Fruit fly (Drosophila melanogaster): ENCODE data around the gene Taf10.
A peak's percentile ranks its signal among the peaks of the same experiment; 100 is the strongest.

Gene Taf10

DNA sequence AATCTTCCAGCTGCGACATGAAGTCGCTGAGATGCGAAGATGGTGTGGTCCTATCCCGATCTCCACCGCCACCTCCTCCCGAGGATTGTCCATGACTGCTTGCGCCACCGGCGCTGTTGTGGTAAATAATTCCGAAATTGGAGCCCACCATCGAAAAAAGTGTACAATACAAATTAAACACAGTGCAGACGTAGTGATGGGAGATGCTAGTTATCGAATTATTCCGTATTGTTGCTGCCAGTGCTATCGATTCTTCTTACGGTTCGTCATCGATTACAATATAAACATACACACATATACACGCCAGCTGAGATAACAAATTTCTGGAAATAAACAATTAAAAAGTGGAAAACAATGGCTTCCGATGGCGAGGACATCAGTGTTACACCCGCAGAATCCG is at the start of gene Taf10, which contains the start of gene Taf10b:
Taf10 (plus strand) TSS at position 264 of the 400 bp plus-strand sequence.
Taf10b (minus strand) TSS at position 219 of the 400 bp plus-strand sequence.
- no peak for TF ChIP-seq Hnf4 (GFP tag; optimal IDR thresholded peaks at IDR 0.05)
- peak; percentile 18 for TF ChIP-seq Sp1 (GFP tag; optimal IDR thresholded peaks at IDR 0.05)
- TF ChIP-seq rgr (GFP tag; optimal IDR thresholded peaks at IDR 0.05), result peak; percentile 31
- TF ChIP-seq sage (GFP tag; optimal IDR thresholded peaks at IDR 0.05), result no peak
- TF ChIP-seq Abd-B (GFP tag; optimal IDR thresholded peaks at IDR 0.05), result no peak
- TF ChIP-seq ey (GFP tag; optimal IDR thresholded peaks at IDR 0.05), result no peak
- no peak for TF ChIP-seq CG32264 (GFP tag; optimal IDR thresholded peaks at IDR 0.05)
- TF ChIP-seq usp (GFP tag; optimal IDR thresholded peaks at IDR 0.05), result no peak
- no peak for TF ChIP-seq OdsH (GFP tag; optimal IDR thresholded peaks at IDR 0.05)
- no peak for TF ChIP-seq dl (GFP tag; optimal IDR thresholded peaks at IDR 0.05; ENCODE audit: insufficient read depth in 1 of 2, partially characterized antibody in 2 of 2)
- no peak for TF ChIP-seq brk (GFP tag; optimal IDR thresholded peaks at IDR 0.05)
- TF ChIP-seq jim (GFP tag; optimal IDR thresholded peaks at IDR 0.05), result no peak
- TF ChIP-seq h (GFP tag; optimal IDR thresholded peaks at IDR 0.05), result peak; percentile 4
- TF ChIP-seq foxo (GFP tag; optimal IDR thresholded peaks at IDR 0.05), result no peak
- no peak for TF ChIP-seq Myc (optimal IDR thresholded peaks at IDR 0.05)
- no peak for TF ChIP-seq N (GFP tag; optimal IDR thresholded peaks at IDR 0.05)
- no peak for TF ChIP-seq tai (GFP tag; optimal IDR thresholded peaks at IDR 0.05)
- TF ChIP-seq CrebA (GFP tag; optimal IDR thresholded peaks at IDR 0.05; ENCODE audit: borderline replicate concordance), result no peak
- no peak for TF ChIP-seq GATAd (GFP tag; optimal IDR thresholded peaks at IDR 0.05)
- no peak for TF ChIP-seq woc (GFP tag; optimal IDR thresholded peaks at IDR 0.05)
- TF ChIP-seq Hr83 (GFP tag; optimal IDR thresholded peaks at IDR 0.05; ENCODE audit: poor library complexity, severe bottlenecking), result peak; percentile 2
- TF ChIP-seq sv (GFP tag; optimal IDR thresholded peaks at IDR 0.05), result no peak
- no peak for TF ChIP-seq Hr78 (GFP tag; optimal IDR thresholded peaks at IDR 0.05)
- TF ChIP-seq Dif (GFP tag; optimal IDR thresholded peaks at IDR 0.05; ENCODE audit: partially characterized antibody), result no peak
- no peak for TF ChIP-seq Rel (GFP tag; optimal IDR thresholded peaks at IDR 0.05)
- peak; percentile 41 for TF ChIP-seq Rel (tag; optimal IDR thresholded peaks at IDR 0.05)
- no peak for TF ChIP-seq dmrt93B (GFP tag; optimal IDR thresholded peaks at IDR 0.05)
- no peak for TF ChIP-seq Vsx2 (GFP tag; optimal IDR thresholded peaks at IDR 0.05; ENCODE audit: partially characterized antibody)

DNA sequence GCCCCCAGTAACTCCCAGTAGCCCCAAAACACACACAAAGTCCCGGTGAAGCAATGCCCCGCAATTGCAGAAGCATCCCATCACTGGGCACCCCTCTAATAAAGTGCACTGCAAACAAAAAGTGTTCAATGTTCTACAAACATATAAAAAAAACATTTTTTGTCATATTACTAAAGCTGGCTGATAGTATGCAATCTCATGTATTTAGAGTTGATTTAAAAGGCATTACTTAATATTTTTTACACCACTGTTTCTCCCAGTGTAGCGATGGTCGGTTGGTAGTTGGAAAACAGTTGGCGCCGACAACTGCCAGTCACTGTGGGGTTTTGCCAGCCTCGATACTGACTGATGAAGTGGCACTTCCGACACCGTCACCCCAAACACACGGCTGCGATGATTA is 47.3 kb upstream of the Taf10 start:
- no peak for TF ChIP-seq jim (GFP tag; optimal IDR thresholded peaks at IDR 0.05)
- TF ChIP-seq CG9705 (GFP tag; optimal IDR thresholded peaks at IDR 0.05), result no peak
- TF ChIP-seq h (GFP tag; optimal IDR thresholded peaks at IDR 0.05), result peak; percentile 6

DNA sequence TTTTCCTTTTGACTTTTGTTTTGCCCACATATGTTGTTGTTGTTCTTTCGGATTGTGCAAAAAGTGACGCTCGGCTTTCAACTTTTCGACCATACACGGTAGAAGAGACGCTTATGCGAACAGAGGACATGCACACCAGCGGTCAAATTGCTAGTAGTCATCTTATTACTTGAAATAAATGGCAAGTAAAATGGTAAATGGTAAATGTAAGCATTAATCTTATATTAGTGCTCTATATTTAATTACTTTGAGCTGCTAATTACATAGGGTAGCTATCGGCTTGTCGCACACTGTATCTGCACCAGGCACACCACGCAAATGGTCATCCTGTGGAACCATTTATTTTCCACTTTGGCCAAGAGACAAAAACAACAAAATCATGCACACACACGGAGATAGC is 46.4 kb upstream of the Taf10 start:
- TF ChIP-seq fru (GFP tag; optimal IDR thresholded peaks at IDR 0.05) (peak; percentile 4), pan (optimal IDR thresholded peaks at IDR 0.05) (no peak)

- TF ChIP-seq usp (GFP tag; optimal IDR thresholded peaks at IDR 0.05), result no peak
- TF ChIP-seq lola (GFP tag; optimal IDR thresholded peaks at IDR 0.05), result no peak
- no peak for TF ChIP-seq foxo (GFP tag; optimal IDR thresholded peaks at IDR 0.05)
- TF ChIP-seq dmrt93B (GFP tag; optimal IDR thresholded peaks at IDR 0.05), result no peak
- no peak for TF ChIP-seq CG32264 (GFP tag; optimal IDR thresholded peaks at IDR 0.05)
- TF ChIP-seq psq (GFP tag; optimal IDR thresholded peaks at IDR 0.05), result no peak
- TF ChIP-seq OdsH (GFP tag; optimal IDR thresholded peaks at IDR 0.05), result no peak
- no peak for TF ChIP-seq CrebA (GFP tag; optimal IDR thresholded peaks at IDR 0.05; ENCODE audit: borderline replicate concordance)
- no peak for TF ChIP-seq Sp1 (GFP tag; optimal IDR thresholded peaks at IDR 0.05)
- TF ChIP-seq sv (GFP tag; optimal IDR thresholded peaks at IDR 0.05), result no peak
- no peak for TF ChIP-seq dl (GFP tag; optimal IDR thresholded peaks at IDR 0.05; ENCODE audit: insufficient read depth in 1 of 2, partially characterized antibody in 2 of 2)
- TF ChIP-seq ey (GFP tag; optimal IDR thresholded peaks at IDR 0.05), result no peak
- no peak for TF ChIP-seq sage (GFP tag; optimal IDR thresholded peaks at IDR 0.05)
- no peak for TF ChIP-seq Hr83 (GFP tag; optimal IDR thresholded peaks at IDR 0.05; ENCODE audit: poor library complexity, severe bottlenecking)
These were observed 44.6 kb upstream of the Taf10 start for dm6 chr2L:2723100-2723499.

- no peak for TF ChIP-seq sv (GFP tag; optimal IDR thresholded peaks at IDR 0.05)
- no peak for TF ChIP-seq Mio (GFP tag; optimal IDR thresholded peaks at IDR 0.05)
- TF ChIP-seq foxo (GFP tag; optimal IDR thresholded peaks at IDR 0.05), result no peak
- TF ChIP-seq HLH106 (tag; optimal IDR thresholded peaks at IDR 0.05), result no peak
- peak; percentile 54 for TF ChIP-seq Myc (optimal IDR thresholded peaks at IDR 0.05)
These were observed 43.2 kb upstream of the Taf10 start for dm6 chr2L:2724459-2724858.
